Worm (Caenorhabditis elegans) whole organism, L3 larva: ENCODE results near the gene T23B12.6.

Source experiments
- ama-1 ChIP-seq: fragments of 150-350 bp; optimal IDR thresholded peaks from 2 replicates; lab custom pipeline; 2018
- egl-27 ChIP-seq: sonication (generic microtip); optimal IDR thresholded peaks from 4 replicates; lab custom pipeline; 2017; ENCODE audit warnings: missing biosample characterization, missing genetic modification reagents, missing genetic modification characterization
- elt-1 ChIP-seq: fragments of 150-350 bp; optimal IDR thresholded peaks from 2 replicates; lab custom pipeline; 2014; ENCODE audit warnings: missing biosample characterization, missing genetic modification characterization
- elt-2 ChIP-seq: sonication (generic microtip); optimal IDR thresholded peaks from 2 replicates; lab custom pipeline; 2016; ENCODE audit warnings: missing genetic modification reagents, mild to moderate bottlenecking, missing genetic modification characterization, missing compliant biosample characterization
- nhr-12 ChIP-seq: fragments of 150-350 bp; optimal IDR thresholded peaks from 2 replicates; lab custom pipeline; 2014; ENCODE audit warnings: missing biosample characterization, missing genetic modification characterization
- nhr-237 ChIP-seq: fragments of 150-350 bp; optimal IDR thresholded peaks from 2 replicates; lab custom pipeline; 2014; ENCODE audit warnings: missing biosample characterization, missing genetic modification characterization
- pha-4 ChIP-seq: fragments of 150-350 bp; optimal IDR thresholded peaks from 2 replicates; lab custom pipeline; 2014; ENCODE audit warnings: missing biosample characterization, missing genetic modification reagents, missing genetic modification characterization
- unc-39 ChIP-seq: sonication (generic microtip); optimal IDR thresholded peaks from 4 replicates; lab custom pipeline; 2017; ENCODE audit warnings: missing biosample characterization, missing genetic modification characterization
- unc-62 ChIP-seq: fragments of 150-350 bp; sonication (generic microtip); optimal IDR thresholded peaks from 4 replicates; lab custom pipeline; 2014; ENCODE audit warnings: missing biosample characterization, missing genetic modification reagents, missing genetic modification characterization

- TF ChIP-seq elt-2 (tag; lab: Kevin White, UChicago) = peak; percentile 74
- no peak for TF ChIP-seq unc-62 (GFP tag; lab: Kevin White, UChicago)
- TF ChIP-seq nhr-237 (tag; lab: Kevin White, UChicago) = no peak
- TF ChIP-seq egl-27 (tag; lab: Kevin White, UChicago) = no peak
- TF ChIP-seq elt-1 = no peak
- TF ChIP-seq ama-1 (lab: Kevin White, UChicago) = no peak
- no peak for TF ChIP-seq unc-39 (tag; lab: Kevin White, UChicago)
- TF ChIP-seq pha-4 (tag; lab: Kevin White, UChicago) = peak; percentile 36
- TF ChIP-seq nhr-12 (tag; lab: Kevin White, UChicago) = no peak
Measured at ce11 chrV:8460306-8460705, at the start of gene T23B12.6.
